Fruit fly (Drosophila melanogaster): ENCODE measurements around the gene CG10137.

The CG10137 gene

DNA sequence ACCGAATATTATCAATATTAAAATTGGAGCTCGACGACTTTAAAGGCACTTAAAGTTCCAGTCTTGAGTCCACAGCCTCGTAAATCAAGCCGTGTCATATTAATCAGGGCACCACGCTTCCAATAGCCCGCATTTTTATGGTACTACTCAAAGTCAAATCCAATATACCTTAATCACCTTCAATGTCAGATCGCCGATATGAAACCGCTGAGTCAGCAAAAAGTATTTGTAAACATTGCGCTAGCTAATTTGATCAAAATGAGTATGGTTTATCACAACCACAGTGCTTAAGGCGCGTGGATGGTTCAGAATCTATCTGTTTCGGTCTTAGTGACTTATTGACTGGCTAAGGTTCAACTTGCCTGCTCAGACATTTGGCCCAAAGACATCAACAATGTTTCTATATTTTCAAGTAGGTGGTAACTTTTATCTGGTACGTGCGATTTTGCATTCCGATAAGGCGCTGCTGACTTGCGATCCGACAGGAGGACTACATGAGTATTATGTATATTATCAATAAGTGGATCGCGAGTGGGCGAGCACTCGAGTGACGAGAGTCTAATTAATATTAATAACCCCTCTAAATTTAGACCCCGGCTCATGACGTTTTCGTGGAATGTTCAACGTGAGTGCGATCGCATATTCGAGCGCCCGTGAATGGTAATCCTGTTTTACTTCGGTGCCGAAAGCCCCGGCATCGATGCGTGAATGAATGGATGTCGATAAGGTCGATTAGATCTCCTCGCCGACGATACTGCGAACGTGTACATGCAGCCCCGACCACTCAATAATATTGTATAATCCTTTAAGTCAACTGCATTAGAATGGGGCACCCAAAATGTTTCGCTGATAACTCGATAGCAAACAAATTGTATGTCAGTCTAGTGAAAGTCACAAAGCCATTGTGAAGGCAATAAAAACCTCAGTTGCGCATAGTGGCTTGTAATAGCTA, 36.8 kb downstream of the CG10137 start, which contains the start of gene CG13078:
Gene CG13078 (plus strand): TSS at position 902 of the 952 bp plus-strand sequence.
- TF ChIP-seq Dfd (GFP tag; optimal IDR thresholded peaks at IDR 0.05) (no peak), h (GFP tag; optimal IDR thresholded peaks at IDR 0.05) (peak; percentile 16)

DNA sequence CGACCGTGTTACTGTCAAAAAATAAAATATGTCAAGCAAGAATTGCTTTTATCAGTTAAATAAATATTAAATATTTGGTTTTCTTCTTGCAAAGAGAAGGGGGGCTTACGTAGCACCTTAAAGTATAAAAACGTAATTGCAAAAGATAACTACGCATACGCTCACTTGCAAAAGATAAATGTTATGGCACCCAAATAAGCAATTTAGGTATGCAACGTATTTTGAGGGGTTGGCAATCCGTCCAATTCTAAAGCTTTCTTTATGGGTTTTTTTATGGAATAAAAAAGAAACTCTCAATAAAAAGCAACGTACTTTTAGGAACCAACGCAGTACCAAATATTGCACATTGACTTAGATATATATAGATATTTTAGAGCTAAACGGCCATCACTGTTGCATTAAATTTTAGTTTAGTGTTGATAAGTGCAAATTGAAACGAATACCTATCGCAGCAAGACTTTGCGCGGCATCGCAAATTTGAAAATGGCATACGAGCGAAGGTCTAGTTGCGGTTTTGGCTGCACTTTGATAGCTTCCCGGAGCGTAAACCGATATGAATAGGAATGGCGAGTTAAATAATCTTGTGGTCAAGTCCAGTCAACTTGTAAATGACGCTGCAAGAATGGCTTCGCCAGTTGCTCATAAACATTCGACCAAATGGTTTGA, 38.9 kb downstream of the CG10137 start, which contains the start of gene CG13077:
Gene CG13077 (plus strand): TSS at position 631 of the 666 bp plus-strand sequence.
- no peak for TF ChIP-seq Jra (GFP tag; optimal IDR thresholded peaks at IDR 0.05)
- TF ChIP-seq OdsH (GFP tag; optimal IDR thresholded peaks at IDR 0.05) = no peak
- no peak for TF ChIP-seq HLH106 (tag; optimal IDR thresholded peaks at IDR 0.05)
- TF ChIP-seq dmrt93B (GFP tag; optimal IDR thresholded peaks at IDR 0.05) = no peak
- TF ChIP-seq Myc (optimal IDR thresholded peaks at IDR 0.05) = peak; percentile 75
- TF ChIP-seq Dif (GFP tag; optimal IDR thresholded peaks at IDR 0.05; ENCODE audit: partially characterized antibody) = peak; percentile 28

DNA sequence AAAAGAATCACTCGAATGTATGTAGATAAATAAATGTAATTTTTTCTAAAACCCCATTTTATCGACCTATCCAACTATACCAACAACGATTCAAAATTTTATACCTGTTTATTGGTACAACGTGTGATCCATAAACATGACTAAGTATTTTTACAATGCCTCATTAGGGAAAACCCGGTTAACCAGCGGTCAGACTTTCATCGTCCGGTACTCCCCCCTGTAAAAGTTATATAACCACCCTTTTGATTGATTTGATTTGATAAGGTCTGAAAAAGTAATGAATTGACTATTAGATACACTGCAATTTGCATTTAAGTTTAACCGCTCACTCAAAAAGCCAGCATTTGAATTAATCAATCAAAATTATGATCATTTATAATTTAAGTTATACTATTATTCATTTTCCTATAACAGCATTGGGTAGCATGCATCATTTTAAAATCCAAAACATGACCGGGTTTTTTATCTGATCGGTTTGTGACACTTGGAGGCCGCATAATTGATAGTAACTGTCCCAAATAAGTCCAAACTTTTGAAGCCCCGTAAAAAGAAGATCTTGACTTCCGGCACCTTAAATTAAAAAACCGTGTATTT, 40.9 kb downstream of the CG10137 start:
- no peak for TF ChIP-seq Rel (GFP tag; optimal IDR thresholded peaks at IDR 0.05)
- TF ChIP-seq Rel (tag; optimal IDR thresholded peaks at IDR 0.05) = peak; percentile 86
- no peak for TF ChIP-seq lola (GFP tag; optimal IDR thresholded peaks at IDR 0.05)

- TF ChIP-seq Hnf4 (GFP tag; optimal IDR thresholded peaks at IDR 0.05) = peak; percentile 1
- TF ChIP-seq usp (GFP tag; optimal IDR thresholded peaks at IDR 0.05) = no peak
- no peak for TF ChIP-seq psq (GFP tag; optimal IDR thresholded peaks at IDR 0.05)
- no peak for TF ChIP-seq Hr78 (GFP tag; optimal IDR thresholded peaks at IDR 0.05)
- TF ChIP-seq Abd-B (GFP tag; optimal IDR thresholded peaks at IDR 0.05) = no peak
- TF ChIP-seq lola (GFP tag; optimal IDR thresholded peaks at IDR 0.05) = no peak
- TF ChIP-seq dsf (GFP tag; optimal IDR thresholded peaks at IDR 0.05; ENCODE audit: borderline replicate concordance) = no peak
- TF ChIP-seq sage (GFP tag; optimal IDR thresholded peaks at IDR 0.05) = no peak
- peak; percentile 51 for TF ChIP-seq woc (GFP tag; optimal IDR thresholded peaks at IDR 0.05)
- TF ChIP-seq Sp1 (GFP tag; optimal IDR thresholded peaks at IDR 0.05) = peak; percentile 15
- no peak for TF ChIP-seq CG32264 (GFP tag; optimal IDR thresholded peaks at IDR 0.05)
- no peak for TF ChIP-seq Jra (GFP tag; optimal IDR thresholded peaks at IDR 0.05)
- no peak for TF ChIP-seq tai (GFP tag; optimal IDR thresholded peaks at IDR 0.05)
- TF ChIP-seq Rel (GFP tag; optimal IDR thresholded peaks at IDR 0.05) = no peak
- peak; percentile 4 for TF ChIP-seq Rel (tag; optimal IDR thresholded peaks at IDR 0.05)
- TF ChIP-seq Dif (GFP tag; optimal IDR thresholded peaks at IDR 0.05; ENCODE audit: partially characterized antibody) = no peak
- TF ChIP-seq HLH106 (tag; optimal IDR thresholded peaks at IDR 0.05) = peak; percentile 37
- no peak for TF ChIP-seq Vsx2 (GFP tag; optimal IDR thresholded peaks at IDR 0.05; ENCODE audit: partially characterized antibody)
- TF ChIP-seq CrebA (GFP tag; optimal IDR thresholded peaks at IDR 0.05; ENCODE audit: borderline replicate concordance) = no peak
- peak; percentile 46 for TF ChIP-seq br (GFP tag; optimal IDR thresholded peaks at IDR 0.05)
- TF ChIP-seq OdsH (GFP tag; optimal IDR thresholded peaks at IDR 0.05) = peak; percentile 39
- peak; percentile 57 for TF ChIP-seq ey (GFP tag; optimal IDR thresholded peaks at IDR 0.05)
- no peak for TF ChIP-seq dmrt93B (GFP tag; optimal IDR thresholded peaks at IDR 0.05)
- TF ChIP-seq Hr83 (GFP tag; optimal IDR thresholded peaks at IDR 0.05; ENCODE audit: poor library complexity, severe bottlenecking) = no peak
- TF ChIP-seq Myc (optimal IDR thresholded peaks at IDR 0.05) = no peak
- TF ChIP-seq sv (GFP tag; optimal IDR thresholded peaks at IDR 0.05) = no peak
- no peak for TF ChIP-seq CG9705 (GFP tag; optimal IDR thresholded peaks at IDR 0.05)
- peak in 1 of 2 experiments; percentile 62 for TF ChIP-seq foxo (GFP tag; optimal IDR thresholded peaks at IDR 0.05)
- peak; percentile 57 for TF ChIP-seq rgr (GFP tag; optimal IDR thresholded peaks at IDR 0.05)
- no peak for TF ChIP-seq GATAd (GFP tag; optimal IDR thresholded peaks at IDR 0.05)
- no peak for TF ChIP-seq Dfd (GFP tag; optimal IDR thresholded peaks at IDR 0.05)
- peak in 1 of 2 experiments; percentile 1 for TF ChIP-seq dl (GFP tag; optimal IDR thresholded peaks at IDR 0.05; ENCODE audit: insufficient read depth in 1 of 2, partially characterized antibody in 2 of 2)
- no peak for TF ChIP-seq jim (GFP tag; optimal IDR thresholded peaks at IDR 0.05)
- peak; percentile 64 for TF ChIP-seq h (GFP tag; optimal IDR thresholded peaks at IDR 0.05)
- TF ChIP-seq Mio (GFP tag; optimal IDR thresholded peaks at IDR 0.05) = no peak
- no peak for TF ChIP-seq N (GFP tag; optimal IDR thresholded peaks at IDR 0.05)
- peak; percentile 55 for TF ChIP-seq fru (GFP tag; optimal IDR thresholded peaks at IDR 0.05)
- TF ChIP-seq brk (GFP tag; optimal IDR thresholded peaks at IDR 0.05) = peak; percentile 41
These were observed 44.3 kb downstream of the CG10137 start for dm6 chr2L:19570806-19571254.
